Worm (Caenorhabditis elegans): ENCODE data around the gene str-134.

Gene str-134

ce11 chrV:728822-729493 is 14.5 kb upstream of the str-134 start:
- TF ChIP-seq elt-1 (tag; optimal IDR thresholded peaks at IDR 0.05) (no peak), ceh-82 (tag; optimal IDR thresholded peaks at IDR 0.05) (no peak), ceh-16 (tag; optimal IDR thresholded peaks at IDR 0.05) (no peak), ztf-1 (GFP tag; conservative IDR thresholded peaks at IDR 0.05) (no peak), nhr-77 (tag; optimal IDR thresholded peaks at IDR 0.05) (no peak), egl-27 (tag; optimal IDR thresholded peaks at IDR 0.05) (no peak), lin-11 (tag; optimal IDR thresholded peaks at IDR 0.05) (no peak), nhr-12 (tag; optimal IDR thresholded peaks at IDR 0.05) (no peak), ztf-4 (tag; optimal IDR thresholded peaks at IDR 0.05) (peak; percentile 61), sma-9 (GFP tag; optimal IDR thresholded peaks at IDR 0.05) (peak; percentile 88), sma-9 (tag; optimal IDR thresholded peaks at IDR 0.05) (no peak), ZK546.5 (tag; optimal IDR thresholded peaks at IDR 0.05) (no peak), fos-1 (tag; optimal IDR thresholded peaks at IDR 0.05) (no peak), mdl-1 (tag; optimal IDR thresholded peaks at IDR 0.05) (peak in 1 of 2 experiments; percentile 4), sma-3 (GFP tag; optimal IDR thresholded peaks at IDR 0.05) (peak; percentile 3), unc-55 (GFP tag; optimal IDR thresholded peaks at IDR 0.05) (no peak), nhr-237 (tag; optimal IDR thresholded peaks at IDR 0.05) (no peak), unc-39 (tag; optimal IDR thresholded peaks at IDR 0.05) (no peak), F13H6.1 (tag; optimal IDR thresholded peaks at IDR 0.05) (peak; percentile 76), aly-2 (tag; optimal IDR thresholded peaks at IDR 0.05) (no peak), nhr-11 (tag; optimal IDR thresholded peaks at IDR 0.05) (no peak), R02D3.7 (tag; optimal IDR thresholded peaks at IDR 0.05) (no peak), skn-1 (tag; optimal IDR thresholded peaks at IDR 0.05) (no peak), nhr-23 (tag; optimal IDR thresholded peaks at IDR 0.05) (no peak), crh-2 (tag; optimal IDR thresholded peaks at IDR 0.05) (peak; percentile 65), alr-1 (tag; optimal IDR thresholded peaks at IDR 0.05) (no peak), nhr-129 (tag; optimal IDR thresholded peaks at IDR 0.05) (peak; percentile 89), elt-3 (tag; optimal IDR thresholded peaks at IDR 0.05) (no peak), C34F6.9 (tag; optimal IDR thresholded peaks at IDR 0.05) (peak; percentile 10), snpc-4 (tag; optimal IDR thresholded peaks at IDR 0.05) (no peak), Y55F3AM.14 (GFP tag; optimal IDR thresholded peaks at IDR 0.05) (peak; percentile 79), nhr-25 (tag; optimal IDR thresholded peaks at IDR 0.05) (no peak), nhr-21 (tag; optimal IDR thresholded peaks at IDR 0.05) (peak; percentile 82), unc-62 (GFP tag; optimal IDR thresholded peaks at IDR 0.05) (no peak), gmeb-1 (tag; optimal IDR thresholded peaks at IDR 0.05) (no peak), sem-4 (tag; optimal IDR thresholded peaks at IDR 0.05) (peak; percentile 21), nhr-10 (tag; optimal IDR thresholded peaks at IDR 0.05) (no peak), peb-1 (tag; optimal IDR thresholded peaks at IDR 0.05) (no peak), dmd-4 (tag; optimal IDR thresholded peaks at IDR 0.05) (no peak), zag-1 (tag; optimal IDR thresholded peaks at IDR 0.05) (no peak), mbf-1 (tag; optimal IDR thresholded peaks at IDR 0.05) (no peak), nhr-6 (tag; optimal IDR thresholded peaks at IDR 0.05) (peak; percentile 49), ztf-11 (tag; optimal IDR thresholded peaks at IDR 0.05) (no peak), mab-5 (tag; optimal IDR thresholded peaks at IDR 0.05) (peak; percentile 56), ama-1 (optimal IDR thresholded peaks at IDR 0.05) (peak; percentile 74), lin-39 (tag; optimal IDR thresholded peaks at IDR 0.05) (no peak), blmp-1 (tag; optimal IDR thresholded peaks at IDR 0.05; ENCODE audit: insufficient read depth) (no peak), lsy-2 (tag; optimal IDR thresholded peaks at IDR 0.05) (peak in 1 of 2 experiments; percentile 61), lin-13 (GFP tag; optimal IDR thresholded peaks at IDR 0.05) (peak; percentile 42)

Data from whole organism, L2 larva.